Worm (Caenorhabditis elegans) whole organism, L3 larva: Measurements from ENCODE around the gene zzz-1.

Source experiments
- R02D3.7 ChIP-seq: fragments of 150-350 bp; optimal IDR thresholded peaks from 2 replicates; lab custom pipeline; 2014; ENCODE audit warnings: missing biosample characterization, missing genetic modification characterization
- aly-2 ChIP-seq: fragments of 150-350 bp; optimal IDR thresholded peaks from 2 replicates; lab custom pipeline; 2014; ENCODE audit warnings: missing biosample characterization, missing genetic modification characterization
- ama-1 ChIP-seq: fragments of 150-350 bp; optimal IDR thresholded peaks from 2 replicates; lab custom pipeline; 2018
- ceh-16 ChIP-seq: sonication (generic microtip); optimal IDR thresholded peaks from 2 replicates; lab custom pipeline; 2017; ENCODE audit warnings: missing biosample characterization, missing genetic modification characterization
- ceh-82 ChIP-seq: fragments of 150-350 bp; optimal IDR thresholded peaks from 2 replicates; lab custom pipeline; 2014; ENCODE audit warnings: missing biosample characterization, missing genetic modification characterization
- ceh-9 ChIP-seq: sonication (generic microtip); optimal IDR thresholded peaks from 2 replicates; lab custom pipeline; 2018; ENCODE audit warnings: missing biosample characterization, missing genetic modification characterization
- daf-12 ChIP-seq: fragments of 150-350 bp; optimal IDR thresholded peaks from 2 replicates; lab custom pipeline; 2014; ENCODE audit warnings: missing biosample characterization, missing genetic modification reagents, missing genetic modification characterization
- egl-27 ChIP-seq: sonication (generic microtip); optimal IDR thresholded peaks from 4 replicates; lab custom pipeline; 2017; ENCODE audit warnings: missing biosample characterization, missing genetic modification reagents, missing genetic modification characterization
- elt-1 ChIP-seq: fragments of 150-350 bp; optimal IDR thresholded peaks from 2 replicates; lab custom pipeline; 2014; ENCODE audit warnings: missing biosample characterization, missing genetic modification characterization
- elt-2 ChIP-seq: sonication (generic microtip); optimal IDR thresholded peaks from 2 replicates; lab custom pipeline; 2016; ENCODE audit warnings: missing genetic modification reagents, mild to moderate bottlenecking, missing genetic modification characterization, missing compliant biosample characterization
- fkh-10 ChIP-seq: sonication (generic microtip); optimal IDR thresholded peaks from 2 replicates; lab custom pipeline; 2017; ENCODE audit warnings: missing biosample characterization, missing genetic modification reagents, missing genetic modification characterization
- fkh-2 ChIP-seq: fragments of 150-350 bp; optimal IDR thresholded peaks from 2 replicates; lab custom pipeline; 2014; ENCODE audit warnings: missing biosample characterization, missing genetic modification reagents, missing genetic modification characterization
- fos-1 ChIP-seq: fragments of 150-350 bp; optimal IDR thresholded peaks from 2 replicates; lab custom pipeline; 2014; ENCODE audit warnings: missing biosample characterization, missing genetic modification characterization
- hmg-11 ChIP-seq: sonication (generic microtip); optimal IDR thresholded peaks from 2 replicates; lab custom pipeline; 2016; ENCODE audit warnings: missing genetic modification characterization, missing compliant biosample characterization
- jun-1 ChIP-seq: fragments of 150-350 bp; optimal IDR thresholded peaks from 2 replicates; lab custom pipeline; 2014; ENCODE audit warnings: missing biosample characterization, missing genetic modification reagents, missing genetic modification characterization
- lin-15B ChIP-seq: fragments of 150-350 bp; optimal IDR thresholded peaks from 2 replicates; lab custom pipeline; 2014; ENCODE audit warnings: missing biosample characterization, missing genetic modification characterization
- mml-1 ChIP-seq: fragments of 150-350 bp; sonication (generic microtip); optimal IDR thresholded peaks from 3 replicates; lab custom pipeline; 2014; ENCODE audit warnings: missing biosample characterization, missing genetic modification characterization
- nfya-1 ChIP-seq: sonication (generic microtip); optimal IDR thresholded peaks from 2 replicates; lab custom pipeline; 2017; ENCODE audit warnings: missing genetic modification characterization, mild to moderate bottlenecking, missing compliant biosample characterization, antibody characterized with exemption, moderate library complexity; ENCODE audit not compliant: insufficient read depth
- nhr-11 ChIP-seq: fragments of 150-350 bp; optimal IDR thresholded peaks from 2 replicates; lab custom pipeline; 2014; ENCODE audit warnings: missing biosample characterization, missing genetic modification characterization
- nhr-23 ChIP-seq: fragments of 150-350 bp; optimal IDR thresholded peaks from 2 replicates; lab custom pipeline; 2014; ENCODE audit warnings: missing biosample characterization, missing genetic modification reagents, missing genetic modification characterization
- nhr-25 ChIP-seq: sonication (generic microtip); optimal IDR thresholded peaks from 2 replicates; lab custom pipeline; 2017; ENCODE audit warnings: missing biosample characterization, missing genetic modification characterization
- nhr-43 ChIP-seq: sonication (generic microtip); optimal IDR thresholded peaks from 2 replicates; lab custom pipeline; 2016; ENCODE audit warnings: mild to moderate bottlenecking, missing genetic modification characterization, missing compliant biosample characterization; ENCODE audit not compliant: poor library complexity, severe bottlenecking
- nhr-67 ChIP-seq: fragments of 150-350 bp; optimal IDR thresholded peaks from 2 replicates; lab custom pipeline; 2014; ENCODE audit warnings: missing biosample characterization, missing genetic modification characterization
- nhr-76 ChIP-seq: fragments of 150-350 bp; sonication (generic microtip); optimal IDR thresholded peaks from 5 replicates; lab custom pipeline; 2014; ENCODE audit warnings: missing biosample characterization, missing genetic modification characterization
- pha-4 ChIP-seq: fragments of 150-350 bp; optimal IDR thresholded peaks from 2 replicates; lab custom pipeline; 2014; ENCODE audit warnings: missing biosample characterization, missing genetic modification reagents, missing genetic modification characterization
- pqm-1 ChIP-seq: fragments of 150-350 bp; optimal IDR thresholded peaks from 2 replicates; lab custom pipeline; 2017; ENCODE audit warnings: missing biosample characterization, missing genetic modification characterization, inconsistent platforms
- skn-1 ChIP-seq: fragments of 150-350 bp; optimal IDR thresholded peaks from 2 replicates; lab custom pipeline; 2014; ENCODE audit warnings: missing biosample characterization, missing genetic modification characterization
- snpc-4 ChIP-seq: fragments of 150-350 bp; optimal IDR thresholded peaks from 2 replicates; lab custom pipeline; 2014; ENCODE audit warnings: missing biosample characterization, missing genetic modification characterization
- tbx-2 ChIP-seq: sonication (generic microtip); optimal IDR thresholded peaks from 2 replicates; lab custom pipeline; 2016; ENCODE audit warnings: mild to moderate bottlenecking, missing genetic modification characterization, missing compliant biosample characterization
- unc-39 ChIP-seq: sonication (generic microtip); optimal IDR thresholded peaks from 4 replicates; lab custom pipeline; 2017; ENCODE audit warnings: missing biosample characterization, missing genetic modification characterization
- zag-1 ChIP-seq: fragments of 150-350 bp; optimal IDR thresholded peaks from 2 replicates; lab custom pipeline; 2014; ENCODE audit warnings: missing biosample characterization, missing genetic modification characterization
- ztf-11 ChIP-seq: fragments of 150-350 bp; optimal IDR thresholded peaks from 2 replicates; lab custom pipeline; 2014; ENCODE audit warnings: missing biosample characterization, missing genetic modification characterization
- ztf-4 ChIP-seq: fragments of 150-350 bp; optimal IDR thresholded peaks from 2 replicates; lab custom pipeline; 2014; ENCODE audit warnings: missing biosample characterization, missing genetic modification characterization

Gene zzz-1

DNA sequence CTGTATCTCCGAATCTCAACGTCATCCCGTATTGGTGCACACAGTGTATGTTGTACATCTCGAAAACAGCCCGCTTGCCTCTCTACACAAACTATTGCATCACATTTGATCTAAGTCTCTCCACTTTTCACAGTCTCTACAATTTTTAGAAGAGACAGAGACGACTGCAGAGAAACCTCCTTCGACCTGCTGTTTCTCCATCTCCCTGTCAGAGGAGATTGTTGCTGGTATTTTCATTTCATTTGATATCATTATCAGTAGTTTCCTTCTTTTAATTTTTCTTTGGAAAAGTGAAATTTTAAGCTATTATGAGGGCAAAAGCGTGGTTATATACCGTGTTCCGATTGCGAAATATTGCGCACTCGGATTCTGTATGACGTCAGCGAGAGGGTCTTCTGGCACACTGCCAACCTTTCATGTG is 31.6 kb upstream of the zzz-1 start (continued):
- TF ChIP-seq daf-12 (tag; lab: Kevin White, UChicago) = no peak
- TF ChIP-seq pqm-1 = peak; percentile 88
- TF ChIP-seq, all 47 proteins: peak for 20

DNA sequence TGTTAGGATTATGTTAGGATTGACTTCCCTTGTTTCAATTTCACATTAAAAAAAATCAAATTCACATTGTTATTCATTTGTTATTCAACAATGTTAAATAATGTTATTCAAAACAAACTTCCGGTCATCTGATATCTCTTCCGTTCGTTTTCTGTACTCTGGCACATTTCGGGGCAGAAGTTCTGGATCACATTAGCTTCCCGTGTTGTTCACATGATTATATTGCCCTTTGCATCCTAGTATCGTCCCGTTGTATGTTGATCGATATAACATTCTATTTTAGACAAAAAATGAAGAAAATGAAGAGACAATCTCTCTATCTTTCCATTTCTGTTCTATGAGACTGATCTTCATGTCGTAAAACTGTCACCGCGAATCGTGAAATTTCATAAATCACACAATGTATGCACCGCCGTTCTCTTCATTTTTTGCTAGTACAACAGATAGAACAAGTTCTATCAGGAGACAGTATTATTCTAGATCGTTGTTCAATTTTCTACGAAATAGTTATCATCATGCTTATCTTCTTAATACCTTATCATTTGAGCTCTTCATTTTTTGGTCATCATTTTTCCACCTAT is 31.1 kb upstream of the zzz-1 start:
- no peak for TF ChIP-seq pqm-1
- TF ChIP-seq ceh-9 (tag; lab: Kevin White, UChicago) = no peak
- no peak for TF ChIP-seq zag-1 (tag; lab: Kevin White, UChicago)
- TF ChIP-seq hmg-11 (tag; lab: Kevin White, UChicago) = no peak
- no peak for TF ChIP-seq jun-1 (tag; lab: Kevin White, UChicago)
- TF ChIP-seq nhr-23 = peak; percentile 36
- TF ChIP-seq skn-1 (tag; lab: Kevin White, UChicago) = no peak
- TF ChIP-seq elt-1 (tag; lab: Kevin White, UChicago) = no peak
- no peak for TF ChIP-seq tbx-2 (tag; lab: Kevin White, UChicago)
- peak; percentile 85 for TF ChIP-seq nhr-43 (tag; lab: Kevin White, UChicago)
- TF ChIP-seq ztf-11 (tag; lab: Kevin White, UChicago) = no peak
- peak; percentile 8 for TF ChIP-seq nhr-25
- TF ChIP-seq fos-1 (tag; lab: Kevin White, UChicago) = peak; percentile 20
- TF ChIP-seq nhr-11 (tag; lab: Kevin White, UChicago) = no peak
- no peak for TF ChIP-seq ceh-16
- TF ChIP-seq, all 47 proteins: peak for 4

DNA sequence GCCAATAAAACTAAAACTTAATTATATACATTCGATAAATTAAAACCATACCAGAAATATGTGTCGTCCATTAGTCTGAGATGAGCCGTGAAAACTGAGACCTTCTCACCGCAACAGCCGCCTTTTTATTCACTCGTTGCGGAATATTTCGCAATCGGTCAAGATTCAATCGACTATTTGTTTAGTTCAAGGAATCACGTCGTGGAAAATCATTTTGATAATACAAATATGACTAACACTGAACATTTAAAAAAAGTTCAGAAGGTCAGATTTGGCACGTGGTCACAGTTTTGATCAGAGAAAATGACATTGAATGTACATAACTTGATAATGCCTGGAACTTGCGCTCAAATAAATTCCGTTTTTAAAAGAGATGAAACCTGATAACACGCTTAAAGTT is 29.8 kb upstream of the zzz-1 start, which contains the start of gene F17C11.11:
TSS of gene F17C11.11 (minus strand) at position 79 of the 400 bp plus-strand sequence.
- TF ChIP-seq pqm-1 (peak; percentile 62), snpc-4 (tag; lab: Kevin White, UChicago) (no peak), elt-2 (peak; percentile 77), elt-1 (tag; lab: Kevin White, UChicago) (no peak), ceh-82 (tag; lab: Kevin White, UChicago) (no peak), egl-27 (tag; lab: Kevin White, UChicago) (no peak), nhr-23 (peak; percentile 4), nhr-11 (tag; lab: Kevin White, UChicago) (no peak), pha-4 (tag; lab: Kevin White, UChicago) (peak; percentile 6)

DNA sequence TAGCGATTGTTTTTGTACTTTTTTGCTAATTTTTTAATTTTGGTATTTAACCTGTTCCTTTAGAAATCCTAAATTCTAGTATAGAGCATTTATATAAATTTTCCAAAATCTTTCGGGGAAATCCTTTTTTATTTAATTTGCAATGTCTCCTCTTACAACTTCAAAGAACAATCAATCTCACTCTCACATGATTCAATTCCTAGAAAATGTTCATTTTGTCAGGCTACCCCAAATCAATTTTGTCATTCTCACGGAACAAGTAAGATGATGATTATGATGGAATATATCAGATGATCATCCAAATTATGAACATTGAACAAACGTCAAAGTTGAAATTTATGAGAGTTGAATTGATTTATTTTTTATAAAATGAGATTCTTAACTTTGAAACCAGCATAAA is 28.3 kb upstream of the zzz-1 start:
- TF ChIP-seq nfya-1 (tag; lab: Kevin White, UChicago) (no peak), skn-1 (tag; lab: Kevin White, UChicago) (no peak), fos-1 (tag; lab: Kevin White, UChicago) (no peak), nhr-76 (no peak), snpc-4 (tag; lab: Kevin White, UChicago) (no peak), pqm-1 (no peak), nhr-43 (tag; lab: Kevin White, UChicago) (peak; percentile 42), jun-1 (tag; lab: Kevin White, UChicago) (no peak), zag-1 (tag; lab: Kevin White, UChicago) (no peak), egl-27 (tag; lab: Kevin White, UChicago) (no peak), fkh-2 (tag; lab: Kevin White, UChicago) (no peak), hmg-11 (tag; lab: Kevin White, UChicago) (no peak), fkh-10 (peak; percentile 85), nhr-11 (tag; lab: Kevin White, UChicago) (peak; percentile 37), tbx-2 (tag; lab: Kevin White, UChicago) (no peak), mml-1 (tag; lab: Kevin White, UChicago) (no peak), nhr-23 (peak; percentile 58), ceh-82 (tag; lab: Kevin White, UChicago) (no peak), ztf-4 (tag; lab: Kevin White, UChicago) (no peak), ama-1 (lab: Kevin White, UChicago) (no peak), ceh-9 (tag; lab: Kevin White, UChicago) (no peak), unc-39 (no peak), lin-15B (tag; lab: Kevin White, UChicago) (no peak), aly-2 (no peak)
- TF ChIP-seq, all 47 proteins: peak for 4

DNA sequence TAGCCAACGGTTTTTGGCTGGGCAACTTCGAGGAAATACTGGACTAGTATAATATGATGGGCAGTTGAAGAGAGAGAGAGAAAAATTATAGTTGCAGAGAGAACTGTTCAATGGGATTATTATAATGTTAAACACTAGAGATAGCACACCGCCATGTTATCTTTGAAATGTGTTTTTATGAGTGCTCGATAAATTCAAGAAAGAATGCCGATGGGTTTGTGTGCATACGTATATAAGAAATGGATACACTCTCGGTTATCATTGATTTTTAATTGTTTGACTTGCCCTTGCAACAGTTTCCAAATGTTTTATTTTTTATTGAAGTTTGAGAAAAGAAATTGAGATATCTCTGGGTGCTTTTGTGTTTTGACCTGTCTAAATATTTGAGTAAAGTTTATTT is 27.7 kb upstream of the zzz-1 start, which contains the start of gene F17C11.12:
TSS of gene F17C11.12 (minus strand) at position 240 of the 400 bp plus-strand sequence.
- TF ChIP-seq elt-1 (tag; lab: Kevin White, UChicago) (no peak), nhr-67 (no peak), nhr-23 (no peak), pqm-1 (peak; percentile 86), ztf-11 (tag; lab: Kevin White, UChicago) (no peak), elt-2 (peak; percentile 91), ceh-82 (tag; lab: Kevin White, UChicago) (no peak), nhr-43 (tag; lab: Kevin White, UChicago) (no peak), R02D3.7 (tag; lab: Kevin White, UChicago) (no peak), nhr-11 (tag; lab: Kevin White, UChicago) (no peak), fkh-2 (tag; lab: Kevin White, UChicago) (no peak)
